Fruit fly (Drosophila melanogaster): ENCODE results near the gene CG10516.
A peak's percentile ranks its signal among the peaks of the same experiment; 100 is the strongest.

CG10516 gene

DNA sequence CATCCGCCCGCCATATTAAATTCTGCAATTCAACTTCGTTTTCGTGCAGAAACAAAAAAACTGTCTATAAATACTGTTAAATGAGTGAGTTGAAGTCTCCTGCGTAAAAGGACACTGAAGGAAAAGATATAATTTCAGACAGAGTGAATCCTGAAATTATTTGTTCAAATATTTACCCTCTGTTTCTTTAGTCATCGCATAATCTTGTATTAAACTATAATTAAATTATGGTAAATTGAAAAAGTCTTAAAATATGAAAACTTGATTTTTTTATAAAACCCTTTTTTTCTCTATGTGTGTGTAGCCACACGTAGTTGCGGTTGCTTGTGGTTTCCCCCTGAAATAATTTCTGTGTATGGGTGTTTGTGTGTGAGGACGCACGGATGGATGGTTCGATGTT is 44.7 kb upstream of the CG10516 start (continued):
- TF ChIP-seq CG34422 (GFP tag; IDR thresholded peaks at IDR 0.05) = no peak
- peak; percentile 43; the same call in 1 of the 2 replicates for TF ChIP-seq CG9215 (GFP tag; IDR thresholded peaks at IDR 0.05)
- TF ChIP-seq Xrp1 (GFP tag; IDR thresholded peaks at IDR 0.05) = peak; percentile 65; the same call in 1 of the 2 replicates
- TF ChIP-seq CG14860 (GFP tag; IDR thresholded peaks at IDR 0.05; ENCODE audit: partially characterized antibody) = no peak
- no peak for TF ChIP-seq CG1647 (GFP tag; optimal IDR thresholded peaks at IDR 0.05)
- TF ChIP-seq nerfin-1 (tag; optimal IDR thresholded peaks at IDR 0.05) = peak; percentile 14
- no peak for TF ChIP-seq nom (GFP tag; optimal IDR thresholded peaks at IDR 0.05)
- TF ChIP-seq CG11247 (GFP tag; IDR thresholded peaks at IDR 0.05) = no peak
- no peak for TF ChIP-seq gfzf (GFP tag; optimal IDR thresholded peaks at IDR 0.05)
- peak; percentile 33; the same call in 1 of the 2 replicates for TF ChIP-seq CG6689 (GFP tag; IDR thresholded peaks at IDR 0.05)
- no peak for TF ChIP-seq bcd (GFP tag; optimal IDR thresholded peaks at IDR 0.05)
- TF ChIP-seq wek (GFP tag; optimal IDR thresholded peaks at IDR 0.05) = no peak
- peak; percentile 58 for TF ChIP-seq CG15269 (tag; optimal IDR thresholded peaks at IDR 0.05)
- TF ChIP-seq row (GFP tag; IDR thresholded peaks at IDR 0.05) = peak; percentile 71
- TF ChIP-seq CG3838 (GFP tag; optimal IDR thresholded peaks at IDR 0.05) = no peak
- 0 out of 2 replicates have a peak, but pooled peaks have one; percentile 19 for TF ChIP-seq CG32767 (GFP tag; IDR thresholded peaks at IDR 0.05)
- no peak for TF ChIP-seq Hr78 (GFP tag; optimal IDR thresholded peaks at IDR 0.05)
- no peak for TF ChIP-seq Ets97D (GFP tag; optimal IDR thresholded peaks at IDR 0.05)
- TF ChIP-seq dpn (GFP tag; optimal IDR thresholded peaks at IDR 0.05) = peak; percentile 9 to 23
- no peak for TF ChIP-seq CG17612 (GFP tag; IDR thresholded peaks at IDR 0.05)
- peak; percentile 12 for TF ChIP-seq CG6765 (GFP tag; optimal IDR thresholded peaks at IDR 0.05)
- no peak for TF ChIP-seq CG8281 (tag; optimal IDR thresholded peaks at IDR 0.05)
- TF ChIP-seq trem (tag; optimal IDR thresholded peaks at IDR 0.05) = no peak
- TF ChIP-seq CG17359 (tag; optimal IDR thresholded peaks at IDR 0.05) = peak; percentile 48
- TF ChIP-seq CG1233 (GFP tag; optimal IDR thresholded peaks at IDR 0.05) = peak; percentile 22
- no peak for TF ChIP-seq dan (GFP tag; IDR thresholded peaks at IDR 0.05)
- peak; percentile 58 for TF ChIP-seq Ptx1 (GFP tag; IDR thresholded peaks at IDR 0.05)
- peak; percentile 61 for TF ChIP-seq grau (tag; optimal IDR thresholded peaks at IDR 0.05)
- TF ChIP-seq hbn (GFP tag; IDR thresholded peaks at IDR 0.05; ENCODE audit: partially characterized antibody) = no peak
- no peak for TF ChIP-seq ems (GFP tag; optimal IDR thresholded peaks at IDR 0.05)
- TF ChIP-seq HLH4C (GFP tag; IDR thresholded peaks at IDR 0.05; ENCODE audit: partially characterized antibody) = no peak
- no peak for TF ChIP-seq Lpt (GFP tag; optimal IDR thresholded peaks at IDR 0.05)
- peak; percentile 31 for TF ChIP-seq cwo (GFP tag; optimal IDR thresholded peaks at IDR 0.05)
- TF ChIP-seq CG3281 (GFP tag; optimal IDR thresholded peaks at IDR 0.05) = peak; percentile 33
- no peak for TF ChIP-seq CG33557 (GFP tag; optimal IDR thresholded peaks at IDR 0.05)
- no peak for TF ChIP-seq chinmo (GFP tag; IDR thresholded peaks at IDR 0.05; ENCODE audit: partially characterized antibody)
- peak; percentile 36 for TF ChIP-seq CG17385 (GFP tag; optimal IDR thresholded peaks at IDR 0.05)
- TF ChIP-seq CG2889 (GFP tag; IDR thresholded peaks at IDR 0.05) = no peak
- no peak for TF ChIP-seq HmgZ (tag; optimal IDR thresholded peaks at IDR 0.05)
- no peak for TF ChIP-seq Stat92E (GFP tag; optimal IDR thresholded peaks at IDR 0.05)
- peak; percentile 40 for TF ChIP-seq CG7556 (GFP tag; optimal IDR thresholded peaks at IDR 0.05)
- TF ChIP-seq CG4282 (GFP tag; optimal IDR thresholded peaks at IDR 0.05) = no peak
- TF ChIP-seq CG31365 (tag; optimal IDR thresholded peaks at IDR 0.05) = no peak
- TF ChIP-seq wor (GFP tag; IDR thresholded peaks at IDR 0.05) = no peak
- no peak for TF ChIP-seq fd102C (GFP tag; optimal IDR thresholded peaks at IDR 0.05)
- peak; percentile 19; the same call in 1 of the 2 replicates for TF ChIP-seq ranshi (GFP tag; IDR thresholded peaks at IDR 0.05)
- TF ChIP-seq Usf (GFP tag; optimal IDR thresholded peaks at IDR 0.05) = no peak
- no peak for TF ChIP-seq HmgD (GFP tag; optimal IDR thresholded peaks at IDR 0.05)
- peak; percentile 1 for TF ChIP-seq CG4854 (GFP tag; optimal IDR thresholded peaks at IDR 0.05)
- TF ChIP-seq CG15601 (tag; optimal IDR thresholded peaks at IDR 0.05) = peak; percentile 32

Measured in whole organism, embryonic.